Worm (Caenorhabditis elegans) whole organism, early embryonic: ENCODE measurements around the gene flp-2.

Source experiments
- B0310.2 ChIP-seq: sonication (generic microtip); optimal IDR thresholded peaks from 2 replicates; lab custom pipeline; 2016; ENCODE audit warnings: mild to moderate bottlenecking, missing genetic modification characterization, missing compliant biosample characterization
- F13C5.2 ChIP-seq: sonication (generic microtip); optimal IDR thresholded peaks from 2 replicates; lab custom pipeline; 2017; ENCODE audit warnings: mild to moderate bottlenecking, missing genetic modification characterization, inconsistent platforms, missing compliant biosample characterization
- aly-1 ChIP-seq: sonication (generic microtip); optimal IDR thresholded peaks from 2 replicates; lab custom pipeline; 2016; ENCODE audit warnings: missing genetic modification characterization, missing compliant biosample characterization
- ama-1 ChIP-seq: fragments of 150-350 bp; optimal IDR thresholded peaks from 2 replicates; lab custom pipeline; 2014
- ceh-13 ChIP-seq: fragments of 200-800 bp; sonication (Bioruptor generic); optimal IDR thresholded peaks from 2 replicates; lab custom pipeline; 2018; ENCODE audit warnings: mild to moderate bottlenecking, missing genetic modification characterization, missing compliant biosample characterization
- ceh-36 ChIP-seq: sonication (generic microtip); optimal IDR thresholded peaks from 2 replicates; lab custom pipeline; 2016; ENCODE audit warnings: missing genetic modification characterization, inconsistent platforms, missing compliant biosample characterization
- ets-7 ChIP-seq: sonication (generic microtip); optimal IDR thresholded peaks from 2 replicates; lab custom pipeline; 2016; ENCODE audit warnings: missing genotype, missing genetic modification characterization, missing compliant biosample characterization
- flt-1 ChIP-seq: fragments of 200-800 bp; sonication (Bioruptor generic); IDR thresholded peaks from 2 replicates; pipeline ENCODE4 v1.3.6; 2022; ENCODE audit warnings: missing genetic modification characterization, missing compliant biosample characterization
- hmbx-1 ChIP-seq: sonication (generic microtip); optimal IDR thresholded peaks from 2 replicates; lab custom pipeline; 2016; ENCODE audit warnings: mild to moderate bottlenecking, missing genetic modification characterization, missing compliant biosample characterization
- hmg-4 ChIP-seq: fragments of 200-800 bp; sonication (Bioruptor generic); optimal IDR thresholded peaks from 2 replicates; lab custom pipeline; 2018; ENCODE audit warnings: mild to moderate bottlenecking, missing genetic modification characterization, missing compliant biosample characterization
- hnd-1 ChIP-seq: sonication (generic microtip); optimal IDR thresholded peaks from 2 replicates; lab custom pipeline; 2016; ENCODE audit warnings: missing genetic modification characterization, missing compliant biosample characterization
- pes-1 ChIP-seq: fragments of 200-800 bp; sonication (Bioruptor generic); IDR thresholded peaks from 2 replicates; pipeline ENCODE4 v1.3.6; 2022; ENCODE audit warnings: missing genetic modification reagents, missing genetic modification characterization, missing compliant biosample characterization
- scrt-1 ChIP-seq: fragments of 200-800 bp; sonication (Bioruptor generic); IDR thresholded peaks from 2 replicates; pipeline ENCODE4 v1.3.6; 2022; ENCODE audit warnings: missing genetic modification characterization, missing compliant biosample characterization
- sea-1 ChIP-seq: fragments of 200-800 bp; sonication (Bioruptor generic); conservative IDR thresholded peaks from 2 replicates; pipeline ENCODE4 v1.3.6; 2022; ENCODE audit warnings: missing genetic modification characterization, missing compliant biosample characterization
- tbx-11 ChIP-seq: fragments of 200-800 bp; sonication (Bioruptor generic); IDR thresholded peaks from 2 replicates; pipeline ENCODE4 v1.3.6; 2022; ENCODE audit warnings: missing genetic modification characterization, missing compliant biosample characterization
- tbx-37 ChIP-seq: fragments of 200-800 bp; sonication (Bioruptor generic); conservative IDR thresholded peaks from 2 replicates; pipeline ENCODE4 v1.3.6; 2022; ENCODE audit warnings: missing genetic modification reagents, missing genetic modification characterization, missing compliant biosample characterization
- tra-4 ChIP-seq: sonication (generic microtip); optimal IDR thresholded peaks from 2 replicates; lab custom pipeline; 2017; ENCODE audit warnings: missing genetic modification characterization, missing compliant biosample characterization

Gene flp-2

DNA sequence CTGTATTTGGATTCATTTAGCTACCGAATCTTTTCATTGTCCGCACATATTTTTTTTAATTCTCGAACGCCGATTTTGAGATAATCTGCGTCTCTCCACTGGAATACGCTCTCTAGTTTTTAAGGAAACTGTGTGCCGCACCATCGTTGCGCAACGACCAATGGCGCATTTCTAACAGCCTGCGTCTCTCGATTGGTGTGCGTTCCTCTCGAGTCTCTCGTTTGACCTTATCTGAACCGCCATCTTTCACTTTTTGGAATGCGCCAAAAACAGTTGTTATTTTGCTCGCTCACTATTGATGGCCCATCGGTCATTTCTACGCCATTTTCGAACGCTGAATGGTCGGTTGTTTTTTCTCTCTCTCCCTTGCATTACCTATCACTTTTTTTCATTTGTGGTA lies 11.8 kb downstream of the flp-2 start:
- no peak for TF ChIP-seq tbx-11 (GFP tag; lab: Robert Waterston, UW)
- TF ChIP-seq ceh-13 (GFP tag; lab: Kevin White, UChicago), result no peak
- TF ChIP-seq tra-4 (tag; lab: Kevin White, UChicago), result no peak
- TF ChIP-seq sea-1 (GFP tag; lab: Robert Waterston, UW), result no peak
- no peak for TF ChIP-seq tbx-37 (GFP tag; lab: Robert Waterston, UW)
- no peak for TF ChIP-seq hnd-1 (tag; lab: Kevin White, UChicago)
- TF ChIP-seq aly-1 (tag; lab: Kevin White, UChicago), result no peak
- TF ChIP-seq F13C5.2, result no peak
- no peak for TF ChIP-seq ceh-36 (tag; lab: Kevin White, UChicago)
- no peak for TF ChIP-seq B0310.2 (tag; lab: Kevin White, UChicago)
- no peak for TF ChIP-seq pes-1 (GFP tag; lab: Robert Waterston, UW)
- no peak for TF ChIP-seq ets-7
- TF ChIP-seq scrt-1 (GFP tag; lab: Robert Waterston, UW), result no peak
- no peak for TF ChIP-seq hmg-4 (GFP tag; lab: Kevin White, UChicago)
- no peak for TF ChIP-seq ama-1 (lab: Kevin White, UChicago)

DNA sequence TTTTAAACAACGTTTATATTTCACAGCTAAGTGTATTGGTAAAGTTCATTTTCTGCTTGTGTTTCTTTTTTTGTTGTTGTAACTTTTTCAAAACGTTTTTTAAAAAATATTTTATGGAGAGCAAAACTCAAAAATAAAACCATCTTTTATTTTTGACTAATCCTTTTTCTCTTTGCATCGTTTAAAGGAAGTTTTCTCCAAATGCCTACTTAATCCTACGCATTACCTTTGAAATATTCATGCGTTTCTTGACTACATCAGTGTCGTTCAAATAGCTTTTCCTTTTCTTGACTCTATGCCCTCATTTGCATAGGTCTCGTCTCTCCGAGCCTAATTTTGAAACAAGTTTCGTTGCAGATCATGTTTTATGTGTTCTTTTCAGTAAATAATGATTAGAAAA lies 14.0 kb downstream of the flp-2 start:
- TF ChIP-seq tbx-11 (GFP tag; lab: Robert Waterston, UW), result no peak
- TF ChIP-seq B0310.2 (tag; lab: Kevin White, UChicago), result no peak

DNA sequence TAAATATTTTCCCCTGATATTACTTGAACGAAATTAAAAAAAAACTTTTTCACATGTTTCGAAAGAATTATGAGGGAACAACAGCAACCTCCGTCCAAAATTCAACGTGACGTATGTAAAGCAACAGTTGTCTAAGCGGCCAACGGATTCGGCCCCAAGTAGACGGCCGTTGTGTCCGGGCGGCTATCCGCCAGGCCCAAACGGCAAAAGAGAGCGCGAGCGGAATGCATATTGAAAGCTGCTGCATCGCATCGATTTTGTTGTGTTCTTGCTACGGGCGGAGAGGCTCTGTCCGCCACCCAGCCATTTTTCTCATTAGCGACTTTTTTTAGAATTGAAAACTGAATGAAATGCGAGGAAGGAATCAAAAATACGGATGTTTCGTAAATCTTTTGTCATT lies 15.8 kb downstream of the flp-2 start:
- TF ChIP-seq scrt-1 (GFP tag; lab: Robert Waterston, UW) (no peak), ceh-13 (GFP tag; lab: Kevin White, UChicago) (no peak), hnd-1 (tag; lab: Kevin White, UChicago) (no peak), aly-1 (tag; lab: Kevin White, UChicago) (no peak), sea-1 (GFP tag; lab: Robert Waterston, UW) (no peak), ama-1 (lab: Kevin White, UChicago) (no peak), tbx-37 (GFP tag; lab: Robert Waterston, UW) (no peak), flt-1 (GFP tag; lab: Robert Waterston, UW) (no peak), F13C5.2 (no peak), tra-4 (tag; lab: Kevin White, UChicago) (no peak), B0310.2 (tag; lab: Kevin White, UChicago) (no peak), tbx-11 (GFP tag; lab: Robert Waterston, UW) (no peak), ceh-36 (tag; lab: Kevin White, UChicago) (no peak), hmg-4 (GFP tag; lab: Kevin White, UChicago) (no peak), hmbx-1 (tag; lab: Kevin White, UChicago) (no peak), pes-1 (GFP tag; lab: Robert Waterston, UW) (no peak), ets-7 (no peak)

DNA sequence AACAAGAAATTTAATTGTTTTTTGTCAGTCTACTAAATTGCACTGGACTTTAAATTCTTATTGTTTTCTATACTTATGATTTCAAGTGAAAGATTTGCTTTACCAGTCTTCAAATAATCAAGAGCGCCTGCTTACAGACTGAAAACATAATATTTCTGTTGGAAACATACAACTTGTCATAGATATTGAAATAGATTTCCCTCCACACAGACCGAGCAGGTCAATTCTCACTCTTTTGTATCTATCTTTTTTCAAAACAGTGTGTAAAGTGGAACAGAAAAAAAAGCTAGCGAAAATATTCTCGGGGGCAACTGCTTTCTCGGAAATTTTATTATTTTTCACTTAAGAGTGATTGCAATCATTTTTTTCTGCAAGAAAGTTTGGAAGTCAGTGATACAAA lies 16.4 kb downstream of the flp-2 start:
- no peak for TF ChIP-seq ama-1 (lab: Kevin White, UChicago)
- no peak for TF ChIP-seq ceh-36 (tag; lab: Kevin White, UChicago)
- no peak for TF ChIP-seq tbx-11 (GFP tag; lab: Robert Waterston, UW)
- TF ChIP-seq flt-1 (GFP tag; lab: Robert Waterston, UW), result no peak
- no peak for TF ChIP-seq aly-1 (tag; lab: Kevin White, UChicago)
- TF ChIP-seq pes-1 (GFP tag; lab: Robert Waterston, UW), result no peak
- TF ChIP-seq ets-7, result no peak
- no peak for TF ChIP-seq F13C5.2

DNA sequence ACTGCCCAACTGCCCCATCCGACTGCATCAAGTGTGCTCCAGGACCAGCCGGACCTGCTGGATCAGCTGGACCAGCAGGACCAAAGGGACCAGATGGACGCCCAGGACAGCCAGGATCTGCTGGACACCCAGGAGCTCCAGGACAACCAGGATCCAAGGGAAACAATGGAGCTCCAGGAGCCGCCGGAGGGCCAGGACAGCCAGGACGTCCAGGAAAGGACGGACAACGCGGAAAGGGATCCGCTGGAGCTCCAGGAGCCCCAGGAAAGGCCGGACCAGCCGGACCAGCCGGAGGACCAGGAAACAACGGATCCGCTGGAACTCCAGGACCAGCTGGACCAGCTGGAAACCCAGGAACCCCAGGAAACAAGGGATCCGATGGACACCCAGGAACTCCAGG lies 17.0 kb downstream of the flp-2 start:
- TF ChIP-seq hnd-1 (tag; lab: Kevin White, UChicago) (no peak), ceh-13 (GFP tag; lab: Kevin White, UChicago) (no peak), B0310.2 (tag; lab: Kevin White, UChicago) (no peak), tbx-11 (GFP tag; lab: Robert Waterston, UW) (no peak), ets-7 (no peak), sea-1 (GFP tag; lab: Robert Waterston, UW) (no peak), scrt-1 (GFP tag; lab: Robert Waterston, UW) (no peak), aly-1 (tag; lab: Kevin White, UChicago) (no peak), hmbx-1 (tag; lab: Kevin White, UChicago) (no peak)

DNA sequence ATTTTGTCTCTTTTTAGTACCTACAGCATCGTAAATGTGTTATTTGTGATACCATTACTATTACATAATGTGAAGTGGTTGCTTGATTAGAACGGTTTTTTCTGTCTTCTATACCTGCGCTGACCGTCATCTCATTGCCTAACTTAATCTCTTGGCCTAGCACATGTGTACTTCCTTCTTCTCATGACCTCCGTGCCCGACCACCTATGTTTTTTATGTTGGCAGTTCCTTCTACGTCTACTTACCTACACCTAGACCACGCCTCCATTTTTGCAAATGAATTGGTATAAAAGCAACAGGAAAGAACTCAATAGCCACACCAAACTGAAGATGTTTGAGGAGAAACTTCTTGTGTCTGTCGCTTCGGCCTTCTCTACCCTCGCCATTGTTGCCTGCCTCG lies 17.7 kb downstream of the flp-2 start, which contains the start of gene col-176:
col-176 (plus strand) TSS at position 301 of the 400 bp plus-strand sequence.
- TF ChIP-seq ceh-36 (tag; lab: Kevin White, UChicago), result no peak
- no peak for TF ChIP-seq sea-1 (GFP tag; lab: Robert Waterston, UW)
- no peak for TF ChIP-seq hmbx-1 (tag; lab: Kevin White, UChicago)
- no peak for TF ChIP-seq hnd-1 (tag; lab: Kevin White, UChicago)
- no peak for TF ChIP-seq ceh-13 (GFP tag; lab: Kevin White, UChicago)
- TF ChIP-seq aly-1 (tag; lab: Kevin White, UChicago), result no peak
- no peak for TF ChIP-seq tra-4 (tag; lab: Kevin White, UChicago)
- TF ChIP-seq F13C5.2, result no peak

DNA sequence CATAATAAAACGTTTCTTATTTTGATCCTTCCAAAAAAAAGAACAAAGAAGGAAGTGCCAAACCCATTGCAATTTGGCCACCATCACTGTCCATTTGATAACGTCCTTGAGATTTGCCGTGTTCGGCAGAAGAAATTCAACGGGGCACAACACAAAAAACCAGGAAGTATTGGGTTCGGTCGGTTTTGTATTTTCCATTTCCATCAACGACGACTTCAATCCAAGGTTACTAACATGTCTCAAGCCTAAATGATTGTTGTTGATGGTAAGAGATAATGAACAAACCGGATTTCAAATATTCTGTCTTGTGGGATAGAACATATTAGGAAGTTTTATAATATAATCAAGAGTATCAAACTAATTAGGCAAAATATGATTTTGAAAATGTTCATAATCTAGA lies 18.7 kb downstream of the flp-2 start:
- TF ChIP-seq hnd-1 (tag; lab: Kevin White, UChicago) (no peak), tbx-37 (GFP tag; lab: Robert Waterston, UW) (no peak), ceh-13 (GFP tag; lab: Kevin White, UChicago) (no peak), ets-7 (no peak), aly-1 (tag; lab: Kevin White, UChicago) (no peak), scrt-1 (GFP tag; lab: Robert Waterston, UW) (no peak), ama-1 (lab: Kevin White, UChicago) (no peak)

DNA sequence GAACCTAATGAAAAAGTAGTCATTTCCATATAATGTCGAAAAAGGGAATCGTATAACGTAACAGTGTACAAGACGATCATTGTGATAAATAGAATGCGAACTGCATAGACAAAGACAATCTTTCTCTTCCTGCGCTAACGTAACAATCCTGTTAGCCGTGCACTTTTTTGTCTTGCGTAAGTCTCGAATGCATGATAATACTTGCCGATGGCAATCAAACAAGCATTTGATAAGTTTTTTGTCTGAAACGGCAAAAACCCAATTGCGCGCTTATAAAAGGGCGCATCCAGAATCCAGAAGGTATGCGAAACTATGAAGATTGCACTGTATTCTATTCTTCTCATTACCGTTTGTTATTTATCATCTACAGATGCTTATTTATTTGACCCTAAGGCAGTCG lies 20.1 kb downstream of the flp-2 start, which contains the start of gene dao-4:
dao-4 (plus strand) TSS at position 301 of the 400 bp plus-strand sequence.
- TF ChIP-seq ceh-36 (tag; lab: Kevin White, UChicago) (no peak), scrt-1 (GFP tag; lab: Robert Waterston, UW) (no peak), F13C5.2 (no peak), ceh-13 (GFP tag; lab: Kevin White, UChicago) (no peak), tbx-37 (GFP tag; lab: Robert Waterston, UW) (no peak)
